Fruit fly (Drosophila melanogaster): ENCODE measurements around the gene CG33177.

CG33177 gene

DNA sequence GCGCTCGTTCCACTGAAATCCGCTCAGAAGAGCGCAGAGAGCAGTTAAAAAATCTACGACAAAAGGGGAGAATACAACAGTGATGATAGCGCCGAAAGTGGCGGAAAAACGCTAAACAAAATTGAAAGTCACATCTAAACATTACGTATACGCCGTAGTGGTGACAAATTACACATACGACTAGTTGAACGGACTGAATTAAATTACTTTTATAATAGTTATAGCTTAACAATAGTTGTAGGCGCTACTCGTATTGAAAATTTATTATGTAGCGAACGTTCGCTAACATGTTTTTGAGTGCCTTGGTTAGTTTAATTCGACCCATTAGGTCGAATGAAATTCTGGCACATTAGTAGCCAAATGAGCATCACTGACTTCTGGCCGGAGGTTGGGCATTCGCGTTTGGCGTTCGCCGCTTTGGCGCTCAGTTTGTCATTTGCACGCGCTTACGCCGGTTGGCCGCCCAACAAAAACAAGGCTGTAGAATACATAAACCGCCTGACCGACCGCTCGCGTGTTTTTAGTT lies 37.4 kb upstream of the CG33177 start, which contains the start of gene CG5541 (continued):
- no peak for TF ChIP-seq sc (optimal IDR thresholded peaks at IDR 0.05)
- TF ChIP-seq sc (GFP tag; optimal IDR thresholded peaks at IDR 0.05), result no peak
- TF ChIP-seq bowl (GFP tag; IDR thresholded peaks at IDR 0.05), result no peak
- TF ChIP-seq bigmax (GFP tag; optimal IDR thresholded peaks at IDR 0.05), result no peak
- peak; percentile 91 for TF ChIP-seq Sry-β (GFP tag; optimal IDR thresholded peaks at IDR 0.05)
- TF ChIP-seq CG11696 (GFP tag; IDR thresholded peaks at IDR 0.05), result no peak
- TF ChIP-seq CG15269 (tag; optimal IDR thresholded peaks at IDR 0.05), result no peak
- TF ChIP-seq Dip3 (GFP tag; optimal IDR thresholded peaks at IDR 0.05), result no peak
- TF ChIP-seq az2 (GFP tag; optimal IDR thresholded peaks at IDR 0.05), result no peak
- TF ChIP-seq CG30403 (GFP tag; optimal IDR thresholded peaks at IDR 0.05), result peak; percentile 8
- no peak for TF ChIP-seq CG4854 (GFP tag; optimal IDR thresholded peaks at IDR 0.05)
- TF ChIP-seq run (tag; optimal IDR thresholded peaks at IDR 0.05), result no peak
- TF ChIP-seq HLH3B (GFP tag; IDR thresholded peaks at IDR 0.05), result no peak
- TF ChIP-seq CG33557 (GFP tag; optimal IDR thresholded peaks at IDR 0.05), result no peak
- no peak for TF ChIP-seq CG9609 (GFP tag; optimal IDR thresholded peaks at IDR 0.05)
- TF ChIP-seq CG17385 (GFP tag; optimal IDR thresholded peaks at IDR 0.05), result no peak
- TF ChIP-seq phol (tag; optimal IDR thresholded peaks at IDR 0.05), result peak; percentile 6
- peak; percentile 72 for TF ChIP-seq CG9437 (GFP tag; optimal IDR thresholded peaks at IDR 0.05)
- no peak for TF ChIP-seq CG2889 (GFP tag; IDR thresholded peaks at IDR 0.05)
- peak; percentile 52 for TF ChIP-seq CG3281 (GFP tag; optimal IDR thresholded peaks at IDR 0.05)
- TF ChIP-seq D19A (tag; optimal IDR thresholded peaks at IDR 0.05), result no peak
- TF ChIP-seq CG1603 (tag; optimal IDR thresholded peaks at IDR 0.05), result no peak
- TF ChIP-seq ap (GFP tag; IDR thresholded peaks at IDR 0.05), result no peak
- no peak for TF ChIP-seq CG14965 (GFP tag; optimal IDR thresholded peaks at IDR 0.05; ENCODE audit: borderline replicate concordance)
- no peak for TF ChIP-seq shn (GFP tag; optimal IDR thresholded peaks at IDR 0.05)
- no peak for TF ChIP-seq Gug (GFP tag; IDR thresholded peaks at IDR 0.05)
- no peak for TF ChIP-seq CG15514 (GFP tag; optimal IDR thresholded peaks at IDR 0.05)
- TF ChIP-seq CG18764 (GFP tag; optimal IDR thresholded peaks at IDR 0.05), result no peak
- TF ChIP-seq sisA (GFP tag; IDR thresholded peaks at IDR 0.05), result no peak
- TF ChIP-seq ro (GFP tag; IDR thresholded peaks at IDR 0.05), result no peak
- no peak for TF ChIP-seq Doc3 (GFP tag; IDR thresholded peaks at IDR 0.05; ENCODE audit: partially characterized antibody)
- peak; percentile 85 for TF ChIP-seq CG3995 (GFP tag; optimal IDR thresholded peaks at IDR 0.05)
- no peak for TF ChIP-seq Camta (GFP tag; optimal IDR thresholded peaks at IDR 0.05)
- peak; percentile 44 for TF ChIP-seq Nf-YC (tag; optimal IDR thresholded peaks at IDR 0.05)
- TF ChIP-seq exex (tag; optimal IDR thresholded peaks at IDR 0.05), result peak; percentile 35
- no peak for TF ChIP-seq sens-2 (GFP tag; IDR thresholded peaks at IDR 0.05)
- TF ChIP-seq bsh (GFP tag; optimal IDR thresholded peaks at IDR 0.05), result peak in 1 of 2 experiments; percentile 18
- TF ChIP-seq Jarid2 (GFP tag; optimal IDR thresholded peaks at IDR 0.05), result peak; percentile 58
- no peak for TF ChIP-seq kni (GFP tag; optimal IDR thresholded peaks at IDR 0.05)
- TF ChIP-seq so (GFP tag; IDR thresholded peaks at IDR 0.05), result no peak
- no peak for TF ChIP-seq pum (GFP tag; optimal IDR thresholded peaks at IDR 0.05)
- no peak for TF ChIP-seq MESR4 (GFP tag; optimal IDR thresholded peaks at IDR 0.05)
- peak; percentile 6; the same call in 1 of the 2 replicates for TF ChIP-seq Xrp1 (GFP tag; IDR thresholded peaks at IDR 0.05)
- TF ChIP-seq Stat92E (GFP tag; optimal IDR thresholded peaks at IDR 0.05), result no peak
- TF ChIP-seq nmo (GFP tag; optimal IDR thresholded peaks at IDR 0.05), result peak; percentile 3
- no peak for TF ChIP-seq CG4360 (GFP tag; IDR thresholded peaks at IDR 0.05)
- no peak for TF ChIP-seq CG11504 (tag; optimal IDR thresholded peaks at IDR 0.05)
- no peak for TF ChIP-seq CG14014 (GFP tag; IDR thresholded peaks at IDR 0.05)
- no peak for TF ChIP-seq wek (GFP tag; optimal IDR thresholded peaks at IDR 0.05)
- TF ChIP-seq B-H2 (GFP tag; optimal IDR thresholded peaks at IDR 0.05), result peak; percentile 8
- TF ChIP-seq fd102C (GFP tag; optimal IDR thresholded peaks at IDR 0.05), result no peak

Data from whole organism, embryonic.